Fruit fly (Drosophila melanogaster): ENCODE results near the gene comt.
A peak's percentile ranks its signal among the peaks of the same experiment; 100 is the strongest.

The comt gene

dm6 chrX:13214056-13214455 lies 44.8 kb upstream of the comt start (continued):
- TF ChIP-seq crp (GFP tag; optimal IDR thresholded peaks at IDR 0.05) (peak in 1 of 2 experiments; percentile 18), YL-1 (GFP tag; optimal IDR thresholded peaks at IDR 0.05) (peak; percentile 7), mirr (GFP tag; optimal IDR thresholded peaks at IDR 0.05) (no peak), bbx (GFP tag; IDR thresholded peaks at IDR 0.05; ENCODE audit: partially characterized antibody) (0 out of 2 replicates have a peak, but pooled peaks have one; percentile 22), CG15601 (tag; optimal IDR thresholded peaks at IDR 0.05) (peak; percentile 33), CG1529 (GFP tag; optimal IDR thresholded peaks at IDR 0.05) (peak; percentile 47), ems (GFP tag; optimal IDR thresholded peaks at IDR 0.05) (peak; percentile 43), CG14667 (GFP tag; IDR thresholded peaks at IDR 0.05) (peak; percentile 64), CG7271 (tag; optimal IDR thresholded peaks at IDR 0.05) (no peak), Dfd (GFP tag; optimal IDR thresholded peaks at IDR 0.05) (no peak), CG10431 (GFP tag; optimal IDR thresholded peaks at IDR 0.05) (no peak), CoRest (tag; optimal IDR thresholded peaks at IDR 0.05) (peak; percentile 60), Poxn (GFP tag; IDR thresholded peaks at IDR 0.05) (no peak), shn (GFP tag; optimal IDR thresholded peaks at IDR 0.05) (peak; percentile 67), sim (GFP tag; IDR thresholded peaks at IDR 0.05) (peak; percentile 57; the same call in 1 of the 2 replicates), schlank (tag; optimal IDR thresholded peaks at IDR 0.05) (no peak), Asciz (GFP tag; optimal IDR thresholded peaks at IDR 0.05) (peak; percentile 31), tup (GFP tag; optimal IDR thresholded peaks at IDR 0.05) (no peak), fd96Cb (tag; optimal IDR thresholded peaks at IDR 0.05) (peak; percentile 64), pzg (GFP tag; optimal IDR thresholded peaks at IDR 0.05) (peak; percentile 23), MESR4 (GFP tag; optimal IDR thresholded peaks at IDR 0.05) (no peak), CG10274 (GFP tag; optimal IDR thresholded peaks at IDR 0.05) (no peak), tgo (GFP tag; IDR thresholded peaks at IDR 0.05) (peak; percentile 60), CG11696 (GFP tag; IDR thresholded peaks at IDR 0.05) (0 out of 2 replicates have a peak, but pooled peaks have one; percentile 51), E2f1 (GFP tag; IDR thresholded peaks at IDR 0.05) (peak; percentile 61), CG12071 (GFP tag; optimal IDR thresholded peaks at IDR 0.05) (peak; percentile 52), Nf-YA (GFP tag; IDR thresholded peaks at IDR 0.05) (peak; percentile 46; the same call in 1 of the 2 replicates), lbe (GFP tag; optimal IDR thresholded peaks at IDR 0.05) (no peak), CG9727 (GFP tag; optimal IDR thresholded peaks at IDR 0.05) (peak; percentile 59), gro (GFP tag; optimal IDR thresholded peaks at IDR 0.05) (peak; percentile 74), CG7963 (GFP tag; IDR thresholded peaks at IDR 0.05; ENCODE audit: partially characterized antibody) (no peak), CG17361 (GFP tag; IDR thresholded peaks at IDR 0.05) (peak; percentile 68; the same call in 2 of the 3 replicates), Usf (GFP tag; optimal IDR thresholded peaks at IDR 0.05) (no peak), lilli (GFP tag; optimal IDR thresholded peaks at IDR 0.05) (peak; percentile 79), Scr (GFP tag; IDR thresholded peaks at IDR 0.05; ENCODE audit: partially characterized antibody) (no peak), D (optimal IDR thresholded peaks at IDR 0.05) (no peak), D (GFP tag; optimal IDR thresholded peaks at IDR 0.05) (peak; percentile 38), chif (GFP tag; optimal IDR thresholded peaks at IDR 0.05) (peak; percentile 58 to 66), Fer3 (tag; optimal IDR thresholded peaks at IDR 0.05) (peak; percentile 57), da (GFP tag; optimal IDR thresholded peaks at IDR 0.05) (peak; percentile 16), CG13624 (GFP tag; optimal IDR thresholded peaks at IDR 0.05) (peak; percentile 56), HLH54F (GFP tag; optimal IDR thresholded peaks at IDR 0.05) (peak; percentile 65), CG6791 (GFP tag; IDR thresholded peaks at IDR 0.05; ENCODE audit: partially characterized antibody) (no peak), bowl (GFP tag; IDR thresholded peaks at IDR 0.05) (no peak), CG9215 (GFP tag; IDR thresholded peaks at IDR 0.05) (peak; percentile 37; the same call in 1 of the 2 replicates), vnd (GFP tag; IDR thresholded peaks at IDR 0.05; ENCODE audit: partially characterized antibody) (no peak), Optix (GFP tag; IDR thresholded peaks at IDR 0.05) (0 out of 3 replicates have a peak, but pooled peaks have one; percentile 46), dmrt99B (tag; optimal IDR thresholded peaks at IDR 0.05) (peak; percentile 66), Dek (tag; optimal IDR thresholded peaks at IDR 0.05) (peak; percentile 54), cwo (GFP tag; optimal IDR thresholded peaks at IDR 0.05) (peak; percentile 51)
